Worm (Caenorhabditis elegans): Measurements from ENCODE around the gene K10B4.3.
A peak's percentile ranks its signal among the peaks of the same experiment; 100 is the strongest.

Gene K10B4.3

ce11 chrII:155904-156303 lies 34.9 kb upstream of the K10B4.3 start, which contains the start of gene mrpl-28 (continued):
- TF ChIP-seq nfyb-1 (GFP tag; IDR thresholded peaks at IDR 0.05) (peak; percentile 81), lin-26 (GFP tag; IDR thresholded peaks at IDR 0.05) (no peak), him-1 (tag; optimal IDR thresholded peaks at IDR 0.05) (peak; percentile 12), sea-2 (GFP tag; IDR thresholded peaks at IDR 0.05) (no peak), Y56A3A.18 (GFP tag; IDR thresholded peaks at IDR 0.05) (peak; percentile 73; the same call in 1 of the 2 replicates), B0261.1 (tag; optimal IDR thresholded peaks at IDR 0.05) (no peak), B0035.1 (tag; optimal IDR thresholded peaks at IDR 0.05) (no peak), C06A6.2 (GFP tag; conservative IDR thresholded peaks at IDR 0.05) (no peak), attf-5 (GFP tag; optimal IDR thresholded peaks at IDR 0.05) (peak; percentile 67), rec-8 (tag; optimal IDR thresholded peaks at IDR 0.05) (no peak), tbp1 (GFP tag; optimal IDR thresholded peaks at IDR 0.05) (peak; percentile 60), ceh-40 (GFP tag; IDR thresholded peaks at IDR 0.05) (no peak), ztf-3 (GFP tag; optimal IDR thresholded peaks at IDR 0.05) (no peak), xnd-1 (tag; optimal IDR thresholded peaks at IDR 0.05) (peak; percentile 22), nhr-90 (tag; optimal IDR thresholded peaks at IDR 0.05) (no peak), ekl-4 (GFP tag; IDR thresholded peaks at IDR 0.05) (peak; percentile 92), lin-35 (GFP tag; optimal IDR thresholded peaks at IDR 0.05) (peak in 2 of 3 experiments; percentile 57 to 90), F33H1.4 (GFP tag; IDR thresholded peaks at IDR 0.05) (peak; percentile 55), K11D2.4 (GFP tag; IDR thresholded peaks at IDR 0.05) (peak; percentile 79), die-1 (tag; optimal IDR thresholded peaks at IDR 0.05) (no peak), athp-1 (tag; optimal IDR thresholded peaks at IDR 0.05) (peak; percentile 80), lag-1 (GFP tag; IDR thresholded peaks at IDR 0.05) (no peak), egrh-3 (GFP tag; IDR thresholded peaks at IDR 0.05) (no peak), ztf-6 (GFP tag; IDR thresholded peaks at IDR 0.05) (no peak), zim-3 (tag; optimal IDR thresholded peaks at IDR 0.05) (peak; percentile 56), let-526 (GFP tag; IDR thresholded peaks at IDR 0.05) (no peak), nhr-80 (tag; optimal IDR thresholded peaks at IDR 0.05) (peak; percentile 6), attf-3 (GFP tag; conservative IDR thresholded peaks at IDR 0.05) (peak; percentile 68), egl-18 (GFP tag; IDR thresholded peaks at IDR 0.05) (no peak)

- no peak for TF ChIP-seq mxl-1 (tag; optimal IDR thresholded peaks at IDR 0.05)
- TF ChIP-seq ccch-3 (GFP tag; optimal IDR thresholded peaks at IDR 0.05) = no peak
- TF ChIP-seq somi-1 (GFP tag; optimal IDR thresholded peaks at IDR 0.05) = no peak
Observed at ce11 chrII:152283-152682, 31.3 kb upstream of the K10B4.3 start, which contains the start of gene T25D3.3. T25D3.3 (plus strand) TSS chrII:152583.

ce11 chrII:151495-151894 lies 30.5 kb upstream of the K10B4.3 start:
- TF ChIP-seq mxl-1 (tag; optimal IDR thresholded peaks at IDR 0.05) (no peak), dpl-1 (GFP tag; optimal IDR thresholded peaks at IDR 0.05) (no peak), Y56A3A.18 (GFP tag; IDR thresholded peaks at IDR 0.05) (no peak), hlh-26 (GFP tag; conservative IDR thresholded peaks at IDR 0.05) (no peak), him-1 (tag; optimal IDR thresholded peaks at IDR 0.05) (no peak), hmg-20 (GFP tag; IDR thresholded peaks at IDR 0.05) (no peak), Y79H2A.3 (GFP tag; conservative IDR thresholded peaks at IDR 0.05) (no peak), let-526 (GFP tag; IDR thresholded peaks at IDR 0.05) (no peak), ccch-3 (GFP tag; optimal IDR thresholded peaks at IDR 0.05) (no peak), tbx-9 (tag; optimal IDR thresholded peaks at IDR 0.05; ENCODE audit: borderline replicate concordance) (no peak), dpff-1 (tag; optimal IDR thresholded peaks at IDR 0.05) (no peak), F23B12.7 (tag; optimal IDR thresholded peaks at IDR 0.05; ENCODE audit: insufficient read depth) (no peak), Y67H2A.10 (GFP tag; conservative IDR thresholded peaks at IDR 0.05) (no peak), ceh-79 (tag; optimal IDR thresholded peaks at IDR 0.05) (no peak), T07F8.4 (tag; optimal IDR thresholded peaks at IDR 0.05) (no peak), F10E7.11 (tag; optimal IDR thresholded peaks at IDR 0.05) (no peak), snpc-3.4 (tag; optimal IDR thresholded peaks at IDR 0.05) (no peak), tbp1 (GFP tag; optimal IDR thresholded peaks at IDR 0.05) (no peak), snpc-4 (GFP tag; optimal IDR thresholded peaks at IDR 0.05) (no peak), snpc-4 (tag; optimal IDR thresholded peaks at IDR 0.05) (no peak)
